Worm (Caenorhabditis elegans) whole organism, mixed stage, embryonic: ENCODE measurements around the gene nhr-237.

Experiments used
- M03D4.4 ChIP-seq: sonication (generic microtip); optimal IDR thresholded peaks from 2 replicates; lab custom pipeline; 2017; ENCODE audit warnings: mild to moderate bottlenecking, missing genetic modification characterization, missing compliant biosample characterization
- bed-3 ChIP-seq: fragments of 200-800 bp; sonication (Bioruptor generic); optimal IDR thresholded peaks from 3 replicates; lab custom pipeline; 2018; ENCODE audit warnings: mild to moderate bottlenecking, missing genetic modification characterization, moderate library complexity, missing compliant biosample characterization
- blmp-1 ChIP-seq: fragments of 150-350 bp; optimal IDR thresholded peaks from 2 replicates; lab custom pipeline; 2014; ENCODE audit warnings: missing biosample characterization, missing genetic modification characterization
- ceh-39 ChIP-seq: fragments of 150-350 bp; optimal IDR thresholded peaks from 2 replicates; lab custom pipeline; 2014; ENCODE audit warnings: missing biosample characterization, missing genetic modification characterization
- ceh-43 ChIP-seq: fragments of 200-800 bp; sonication (Bioruptor generic); optimal IDR thresholded peaks from 2 replicates; lab custom pipeline; 2018; ENCODE audit warnings: mild to moderate bottlenecking, missing genetic modification characterization, moderate library complexity, missing compliant biosample characterization
- ces-1 ChIP-seq: fragments of 150-350 bp; optimal IDR thresholded peaks from 2 replicates; lab custom pipeline; 2014; ENCODE audit warnings: missing biosample characterization, missing genetic modification reagents, missing genetic modification characterization
- cnd-1 ChIP-seq: fragments of 200-800 bp; sonication (Bioruptor generic); optimal IDR thresholded peaks from 2 replicates; lab custom pipeline; 2018; ENCODE audit warnings: mild to moderate bottlenecking, missing genetic modification characterization, missing compliant biosample characterization
- drap-1 ChIP-seq: fragments of 200-800 bp; sonication (Bioruptor generic); optimal IDR thresholded peaks from 3 replicates; lab custom pipeline; 2018; ENCODE audit warnings: mild to moderate bottlenecking, missing genetic modification characterization, missing compliant biosample characterization
- elt-3 ChIP-seq: fragments of 150-350 bp; optimal IDR thresholded peaks from 2 replicates; lab custom pipeline; 2014; ENCODE audit warnings: missing biosample characterization, missing genetic modification characterization
- flh-1 ChIP-seq: fragments of 200-800 bp; sonication (Bioruptor generic); optimal IDR thresholded peaks from 2 replicates; lab custom pipeline; 2018; ENCODE audit warnings: mild to moderate bottlenecking, missing genetic modification characterization, moderate library complexity, missing compliant biosample characterization
- ham-2 ChIP-seq: fragments of 200-800 bp; sonication (Bioruptor generic); optimal IDR thresholded peaks from 2 replicates; lab custom pipeline; 2018; ENCODE audit warnings: mild to moderate bottlenecking, missing genetic modification characterization, missing compliant biosample characterization
- hlh-1 ChIP-seq: fragments of 150-350 bp; optimal IDR thresholded peaks from 2 replicates; lab custom pipeline; 2014; ENCODE audit warnings: missing biosample characterization, missing genetic modification reagents, missing genetic modification characterization
- lin-13 ChIP-seq: fragments of 150-350 bp; optimal IDR thresholded peaks from 2 replicates; lab custom pipeline; 2014; ENCODE audit warnings: missing biosample characterization, missing genetic modification characterization
- lin-32 ChIP-seq: fragments of 200-800 bp; sonication (Bioruptor generic); optimal IDR thresholded peaks from 2 replicates; lab custom pipeline; 2018; ENCODE audit warnings: mild to moderate bottlenecking, missing genetic modification characterization, missing compliant biosample characterization
- lsy-2 ChIP-seq: fragments of 150-350 bp; optimal IDR thresholded peaks from 2 replicates; lab custom pipeline; 2014; ENCODE audit warnings: missing biosample characterization, missing genetic modification characterization
- mab-5 ChIP-seq: fragments of 150-350 bp; optimal IDR thresholded peaks from 2 replicates; lab custom pipeline; 2014; ENCODE audit warnings: missing biosample characterization, missing genetic modification characterization
- mls-2 ChIP-seq: sonication (generic microtip); optimal IDR thresholded peaks from 2 replicates; lab custom pipeline; 2016; ENCODE audit warnings: mild to moderate bottlenecking, missing genetic modification characterization, moderate library complexity, missing compliant biosample characterization
- nhr-2 ChIP-seq: fragments of 150-350 bp; optimal IDR thresholded peaks from 2 replicates; lab custom pipeline; 2014; ENCODE audit warnings: missing biosample characterization, missing genetic modification characterization
- nhr-28 ChIP-seq: fragments of 150-350 bp; optimal IDR thresholded peaks from 2 replicates; lab custom pipeline; 2014; ENCODE audit warnings: missing biosample characterization, missing genetic modification characterization
- nhr-76 ChIP-seq: sonication (generic microtip); optimal IDR thresholded peaks from 2 replicates; lab custom pipeline; 2017; ENCODE audit warnings: missing biosample characterization, missing genetic modification characterization
- pha-4 ChIP-seq: fragments of 150-350 bp; optimal IDR thresholded peaks from 2 replicates; lab custom pipeline; 2018; ENCODE audit warnings: missing biosample characterization, missing genetic modification reagents, missing genetic modification characterization
- sem-2 ChIP-seq: fragments of 200-800 bp; sonication (Bioruptor generic); optimal IDR thresholded peaks from 2 replicates; lab custom pipeline; 2018; ENCODE audit warnings: mild to moderate bottlenecking, missing genetic modification characterization, missing compliant biosample characterization
- tbx-8 ChIP-seq: fragments of 200-800 bp; sonication (Bioruptor generic); optimal IDR thresholded peaks from 2 replicates; lab custom pipeline; 2018; ENCODE audit warnings: mild to moderate bottlenecking, missing genetic modification characterization, moderate library complexity, missing compliant biosample characterization
- unc-120 ChIP-seq: sonication (generic microtip); optimal IDR thresholded peaks from 2 replicates; lab custom pipeline; 2017; ENCODE audit warnings: missing genetic modification characterization, missing compliant biosample characterization; ENCODE audit not compliant: poor library complexity, severe bottlenecking
- zip-8 ChIP-seq: fragments of 150-350 bp; optimal IDR thresholded peaks from 2 replicates; lab custom pipeline; 2014; ENCODE audit warnings: missing biosample characterization, missing genetic modification characterization
- ztf-11 ChIP-seq: fragments of 150-350 bp; optimal IDR thresholded peaks from 2 replicates; lab custom pipeline; 2014; ENCODE audit warnings: missing biosample characterization, missing genetic modification characterization

Gene nhr-237

DNA sequence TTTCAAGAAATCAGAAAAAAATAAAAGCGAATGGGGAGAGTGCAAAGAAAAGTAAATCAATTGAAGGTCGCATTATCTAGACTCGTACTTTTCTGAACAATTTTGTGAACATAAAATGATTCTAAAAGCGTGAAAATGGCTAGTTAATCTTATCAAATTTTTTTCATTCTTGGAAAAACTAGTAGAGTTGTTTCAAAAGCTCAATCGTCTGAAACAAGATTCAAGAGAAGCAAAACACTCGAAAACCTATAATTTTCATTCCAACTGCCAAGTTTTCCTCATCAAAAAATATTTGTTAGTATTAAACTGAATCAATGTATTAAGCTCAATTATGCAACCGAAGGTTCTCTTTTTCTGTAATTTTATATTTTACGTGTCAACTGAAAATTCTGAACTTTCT is 21.4 kb upstream of the nhr-237 start, which contains the start of gene irld-45:
Gene irld-45 (plus strand): TSS at position 301 of the 400 bp plus-strand sequence.
- TF ChIP-seq M03D4.4 (tag; lab: Kevin White, UChicago) (no peak), ceh-39 (tag; lab: Kevin White, UChicago) (no peak), ham-2 (GFP tag; lab: Kevin White, UChicago) (no peak)
- TF ChIP-seq, all 35 proteins: peak for 0

DNA sequence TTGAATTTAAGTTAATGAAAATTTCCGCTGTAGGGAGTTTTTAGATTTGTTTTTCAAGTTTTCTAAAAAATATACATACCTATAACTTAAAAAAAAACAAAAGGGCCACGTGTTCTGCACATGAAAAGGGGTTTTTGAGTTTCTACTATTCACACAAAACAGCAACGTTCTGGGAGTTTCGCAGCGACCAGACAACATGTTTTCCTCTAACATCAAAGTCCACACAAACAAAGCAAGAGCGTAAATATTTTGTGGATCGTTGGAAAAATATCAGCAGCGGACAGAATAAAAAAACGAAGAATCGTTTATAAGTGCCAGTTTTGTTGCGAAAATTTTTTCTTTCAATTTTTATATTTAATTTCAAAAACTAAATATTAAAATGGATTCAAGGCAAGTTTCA is 17.3 kb upstream of the nhr-237 start, which contains the start of gene alh-2:
Gene alh-2 (plus strand): TSS at position 284 of the 400 bp plus-strand sequence.
- TF ChIP-seq flh-1 (no peak), cnd-1 (tag; lab: Kevin White, UChicago) (no peak), lin-32 (GFP tag; lab: Kevin White, UChicago) (no peak), sem-2 (no peak)

DNA sequence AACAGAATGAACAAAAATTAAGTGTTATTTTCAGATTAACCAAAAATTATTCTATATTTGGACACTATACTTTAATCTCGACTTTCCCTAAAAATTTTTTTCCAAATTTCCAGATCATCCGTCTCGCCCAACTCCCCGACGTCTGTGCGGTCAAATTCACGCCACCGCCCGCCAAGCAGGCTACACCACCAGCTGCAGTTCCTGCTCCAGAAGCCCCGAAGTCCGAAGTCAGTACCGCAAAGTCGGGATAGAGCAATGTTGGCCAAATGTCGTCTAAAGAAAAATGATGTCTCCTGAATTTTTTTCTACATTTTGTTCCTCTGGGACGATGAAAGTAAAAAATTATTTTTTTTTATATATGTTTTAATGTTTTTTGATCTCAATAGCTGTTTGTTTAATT is 16.1 kb upstream of the nhr-237 start:
- TF ChIP-seq pha-4 (tag; lab: Kevin White, UChicago) (no peak), cnd-1 (tag; lab: Kevin White, UChicago) (no peak), unc-120 (tag; lab: Kevin White, UChicago) (no peak), drap-1 (GFP tag; lab: Kevin White, UChicago) (no peak), nhr-2 (no peak), ces-1 (GFP tag; lab: Kevin White, UChicago) (no peak), mab-5 (tag; lab: Kevin White, UChicago) (no peak), zip-8 (tag; lab: Kevin White, UChicago) (no peak), nhr-28 (tag; lab: Kevin White, UChicago) (no peak), ztf-11 (tag; lab: Kevin White, UChicago) (no peak), flh-1 (no peak)
- TF ChIP-seq, all 35 proteins: peak for 0

DNA sequence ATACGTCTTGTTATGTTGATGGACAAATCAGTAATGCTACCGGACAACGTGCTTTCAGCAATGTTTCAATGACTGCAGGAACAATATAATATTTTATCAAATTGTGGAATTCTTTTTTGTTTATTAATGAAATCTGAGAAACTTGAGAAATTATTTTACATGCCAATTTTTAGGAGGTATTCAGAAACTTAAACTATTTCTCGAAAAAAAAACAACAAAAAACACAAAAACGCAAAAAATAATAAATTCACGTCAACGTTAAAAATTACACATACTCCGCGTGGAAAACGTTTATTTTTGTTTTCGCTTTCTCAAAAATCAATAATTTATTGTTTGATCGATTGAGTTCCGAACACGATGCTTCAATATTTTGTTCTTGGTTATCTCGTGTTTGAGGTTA is 15.6 kb upstream of the nhr-237 start, which contains the start of gene Y46H3D.1:
Gene Y46H3D.1 (plus strand): TSS at position 301 of the 400 bp plus-strand sequence.
- TF ChIP-seq ham-2 (GFP tag; lab: Kevin White, UChicago) (no peak), nhr-76 (tag; lab: Kevin White, UChicago) (no peak), bed-3 (no peak), elt-3 (tag; lab: Kevin White, UChicago) (no peak), tbx-8 (GFP tag; lab: Kevin White, UChicago) (no peak), lin-13 (tag; lab: Kevin White, UChicago) (no peak), ceh-39 (tag; lab: Kevin White, UChicago) (no peak), lsy-2 (tag; lab: Kevin White, UChicago) (no peak), mls-2 (tag; lab: Kevin White, UChicago) (no peak), sem-2 (no peak), blmp-1 (tag; lab: Kevin White, UChicago) (no peak), zip-8 (tag; lab: Kevin White, UChicago) (no peak), flh-1 (no peak), drap-1 (GFP tag; lab: Kevin White, UChicago) (no peak), unc-120 (tag; lab: Kevin White, UChicago) (no peak), pha-4 (tag; lab: Kevin White, UChicago) (no peak)

DNA sequence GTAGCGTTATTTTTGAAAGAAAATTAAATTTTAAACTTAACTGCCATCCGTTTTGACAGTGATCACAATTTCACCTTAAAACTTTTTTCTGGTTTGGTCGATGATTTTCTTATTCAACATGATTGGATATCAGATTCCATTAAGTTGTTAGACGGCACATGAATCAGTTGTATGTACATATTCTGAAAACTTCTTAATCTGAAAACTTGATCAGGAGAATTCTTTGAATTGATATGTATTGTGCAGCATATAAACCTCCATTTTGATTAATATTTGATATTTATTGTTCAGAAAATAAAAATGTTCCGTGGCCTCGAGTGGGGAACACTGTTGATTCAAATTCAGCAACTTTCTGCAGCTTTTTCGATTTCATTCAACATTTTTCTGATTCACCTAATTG is 13.4 kb upstream of the nhr-237 start, which contains the start of gene str-221:
Gene str-221 (plus strand): TSS at position 301 of the 400 bp plus-strand sequence.
- TF ChIP-seq drap-1 (GFP tag; lab: Kevin White, UChicago) = no peak
- TF ChIP-seq pha-4 (tag; lab: Kevin White, UChicago) = no peak
- TF ChIP-seq cnd-1 (tag; lab: Kevin White, UChicago) = no peak
- TF ChIP-seq nhr-76 (tag; lab: Kevin White, UChicago) = no peak
- TF ChIP-seq unc-120 (tag; lab: Kevin White, UChicago) = no peak
- no peak for TF ChIP-seq nhr-28 (tag; lab: Kevin White, UChicago)
- no peak for TF ChIP-seq flh-1
- TF ChIP-seq ztf-11 (tag; lab: Kevin White, UChicago) = no peak
- TF ChIP-seq mls-2 (tag; lab: Kevin White, UChicago) = no peak
- TF ChIP-seq lsy-2 (tag; lab: Kevin White, UChicago) = no peak
- no peak for TF ChIP-seq elt-3 (tag; lab: Kevin White, UChicago)
- TF ChIP-seq ces-1 (GFP tag; lab: Kevin White, UChicago) = no peak

DNA sequence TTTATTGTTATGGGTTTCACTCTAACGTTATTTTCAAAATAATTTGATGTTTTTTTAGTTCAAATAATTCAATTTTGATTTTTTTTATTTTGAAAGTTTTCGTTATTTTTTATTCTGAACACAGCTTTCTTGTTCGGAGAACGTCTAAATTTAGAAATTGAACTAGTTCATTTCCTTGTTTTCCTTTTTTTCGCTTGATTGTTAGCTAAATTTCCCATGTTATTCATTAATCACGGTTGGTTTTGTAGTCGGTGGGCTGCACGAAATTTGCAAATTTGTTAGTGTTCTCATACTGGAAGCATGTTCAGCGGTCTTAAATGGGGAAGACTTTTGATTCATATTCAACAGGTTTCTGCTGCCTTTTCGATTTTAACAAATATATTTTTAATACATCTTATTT is 9.2 kb upstream of the nhr-237 start, which contains the start of gene str-222:
Gene str-222 (plus strand): TSS at position 301 of the 400 bp plus-strand sequence.
- no peak for TF ChIP-seq ham-2 (GFP tag; lab: Kevin White, UChicago)
- TF ChIP-seq hlh-1 (tag; lab: Kevin White, UChicago) = no peak
- TF ChIP-seq ceh-43 (GFP tag; lab: Kevin White, UChicago) = no peak
- TF ChIP-seq bed-3 = no peak
- TF ChIP-seq elt-3 (tag; lab: Kevin White, UChicago) = no peak
- TF ChIP-seq nhr-76 (tag; lab: Kevin White, UChicago) = no peak
- no peak for TF ChIP-seq mab-5 (tag; lab: Kevin White, UChicago)
- TF ChIP-seq ztf-11 (tag; lab: Kevin White, UChicago) = no peak
